Fruit fly (Drosophila melanogaster): ENCODE results near the gene Abca3.

- TF ChIP-seq Blimp-1 (GFP tag; optimal IDR thresholded peaks at IDR 0.05), result no peak
- peak; percentile 12 for TF ChIP-seq fd59A (GFP tag; optimal IDR thresholded peaks at IDR 0.05)
- TF ChIP-seq CG7368 (GFP tag; optimal IDR thresholded peaks at IDR 0.05), result no peak
- TF ChIP-seq svp (GFP tag), result peak; percentile 84
- TF ChIP-seq Eip78C (GFP tag), result peak; percentile 85
- peak; percentile 29 for TF ChIP-seq dsx (GFP tag; optimal IDR thresholded peaks at IDR 0.05; ENCODE audit: poor library complexity, severe bottlenecking)
- TF ChIP-seq pdm3 (GFP tag; optimal IDR thresholded peaks at IDR 0.05), result peak; percentile 50
- TF ChIP-seq CG4318 (GFP tag; optimal IDR thresholded peaks at IDR 0.05), result peak; percentile 30
- peak; percentile 21 for TF ChIP-seq acj6 (GFP tag; optimal IDR thresholded peaks at IDR 0.05)
- peak; percentile 17 for TF ChIP-seq CG10631 (GFP tag; optimal IDR thresholded peaks at IDR 0.05)
- peak; percentile 15 for TF ChIP-seq CG3919 (GFP tag; optimal IDR thresholded peaks at IDR 0.05)
Measured at dm6 chrX:21281039-21281911, 25.2 kb downstream of the Abca3 start, which contains the start of gene Mnr.

All from whole organism, prepupa.